Worm (Caenorhabditis elegans) whole organism, mixed stage, embryonic: ENCODE data around the gene ZK1307.4.

Source experiments
- cnd-1 ChIP-seq: fragments of 200-800 bp; sonication (Bioruptor generic); optimal IDR thresholded peaks from 2 replicates; lab custom pipeline; 2018; ENCODE audit warnings: mild to moderate bottlenecking, missing genetic modification characterization, missing compliant biosample characterization
- nhr-76 ChIP-seq: sonication (generic microtip); optimal IDR thresholded peaks from 2 replicates; lab custom pipeline; 2017; ENCODE audit warnings: missing biosample characterization, missing genetic modification characterization

ce11 chrII:9621913-9622348 is 29.7 kb downstream of the ZK1307.4 start:
- no peak for TF ChIP-seq nhr-76 (tag; lab: Kevin White, UChicago)
- TF ChIP-seq cnd-1, result no peak
